Fruit fly (Drosophila melanogaster): ENCODE results near the gene CG7988.
A peak's percentile ranks its signal among the peaks of the same experiment; 100 is the strongest.

Gene CG7988

DNA sequence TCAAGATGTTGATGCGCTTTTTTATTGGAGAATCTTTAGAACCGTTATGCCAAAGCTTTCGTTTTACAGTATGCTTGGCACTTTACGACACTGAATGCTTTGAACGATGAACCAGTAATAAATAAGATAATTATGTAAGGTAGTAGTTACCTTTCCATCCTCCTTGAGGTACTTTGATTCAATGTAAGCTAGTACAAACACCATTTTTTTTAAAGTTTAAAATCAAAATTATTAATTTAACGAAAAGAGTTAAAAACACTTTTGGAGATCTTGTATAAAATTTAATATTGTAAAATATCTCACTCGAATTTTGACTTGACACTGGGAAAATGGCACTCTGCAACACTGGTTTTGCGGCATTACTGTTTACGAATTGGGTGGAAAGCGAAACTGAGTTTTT, 34.9 kb upstream of the CG7988 start, which contains the start of the genes Arp5 and CG7208 (continued):
- TF ChIP-seq CG1529 (GFP tag; optimal IDR thresholded peaks at IDR 0.05) (peak; percentile 47), Ptx1 (GFP tag; IDR thresholded peaks at IDR 0.05) (peak; percentile 62), Ets97D (GFP tag; optimal IDR thresholded peaks at IDR 0.05) (peak; percentile 70), ind (GFP tag; optimal IDR thresholded peaks at IDR 0.05) (peak; percentile 75), CG9727 (GFP tag; optimal IDR thresholded peaks at IDR 0.05) (peak; percentile 64), Abd-B (GFP tag; optimal IDR thresholded peaks at IDR 0.05) (peak; percentile 85), CG17568 (GFP tag; optimal IDR thresholded peaks at IDR 0.05) (no peak), lmd (GFP tag; IDR thresholded peaks at IDR 0.05) (peak; percentile 61; the same call in 1 of the 2 replicates), sim (GFP tag; IDR thresholded peaks at IDR 0.05) (no peak), CTCF (GFP tag; optimal IDR thresholded peaks at IDR 0.05) (peak; percentile 6), tup (GFP tag; optimal IDR thresholded peaks at IDR 0.05) (peak; percentile 2), CG6791 (GFP tag; IDR thresholded peaks at IDR 0.05; ENCODE audit: partially characterized antibody) (no peak), pb (GFP tag; optimal IDR thresholded peaks at IDR 0.05) (no peak), CG12155 (GFP tag; optimal IDR thresholded peaks at IDR 0.05) (peak; percentile 73), Fer3 (tag; optimal IDR thresholded peaks at IDR 0.05) (peak; percentile 77), btn (GFP tag; optimal IDR thresholded peaks at IDR 0.05) (no peak), CG9932 (GFP tag; IDR thresholded peaks at IDR 0.05) (peak; percentile 88), tna (GFP tag; IDR thresholded peaks at IDR 0.05; ENCODE audit: partially characterized antibody) (no peak), D19A (tag; optimal IDR thresholded peaks at IDR 0.05) (no peak), Bteb2 (GFP tag; optimal IDR thresholded peaks at IDR 0.05) (peak; percentile 72), en (GFP tag; optimal IDR thresholded peaks at IDR 0.05) (peak; percentile 0), HmgZ (tag; optimal IDR thresholded peaks at IDR 0.05) (peak; percentile 80), sob (GFP tag; IDR thresholded peaks at IDR 0.05) (peak; percentile 79), CG12236 (GFP tag; optimal IDR thresholded peaks at IDR 0.05) (no peak), CG8944 (GFP tag; optimal IDR thresholded peaks at IDR 0.05) (peak; percentile 13), Xrp1 (GFP tag; IDR thresholded peaks at IDR 0.05) (peak; percentile 67), CG31365 (tag; optimal IDR thresholded peaks at IDR 0.05) (no peak), CG17385 (GFP tag; optimal IDR thresholded peaks at IDR 0.05) (peak; percentile 63), ewg (GFP tag; optimal IDR thresholded peaks at IDR 0.05) (peak; percentile 48), Hmr (GFP tag; optimal IDR thresholded peaks at IDR 0.05) (peak; percentile 81), CG17359 (tag; optimal IDR thresholded peaks at IDR 0.05) (peak; percentile 74), Doc3 (GFP tag; IDR thresholded peaks at IDR 0.05; ENCODE audit: partially characterized antibody) (peak; percentile 37; the same call in 2 of the 3 replicates), wdn (GFP tag; IDR thresholded peaks at IDR 0.05) (peak; percentile 39; the same call in 1 of the 2 replicates), CG2116 (GFP tag; optimal IDR thresholded peaks at IDR 0.05) (peak; percentile 35), croc (GFP tag; conservative IDR thresholded peaks at IDR 0.05) (0 out of 3 replicates have a peak, but pooled peaks have one; percentile 19), CG16815 (GFP tag; optimal IDR thresholded peaks at IDR 0.05) (peak; percentile 55), CG7556 (GFP tag; optimal IDR thresholded peaks at IDR 0.05) (peak; percentile 60), odd (GFP tag; optimal IDR thresholded peaks at IDR 0.05) (no peak), NC2α (GFP tag; optimal IDR thresholded peaks at IDR 0.05) (peak; percentile 6), Gug (GFP tag; IDR thresholded peaks at IDR 0.05) (peak; percentile 50; the same call in 2 of the 4 replicates), cwo (GFP tag; optimal IDR thresholded peaks at IDR 0.05) (peak; percentile 42), CG12391 (tag; optimal IDR thresholded peaks at IDR 0.05) (peak; percentile 82), CG9215 (GFP tag; IDR thresholded peaks at IDR 0.05) (peak; percentile 69), sna (GFP tag; IDR thresholded peaks at IDR 0.05; ENCODE audit: partially characterized antibody) (peak; percentile 64; the same call in 1 of the 2 replicates), CG4854 (GFP tag; optimal IDR thresholded peaks at IDR 0.05) (peak; percentile 58), Usf (GFP tag; optimal IDR thresholded peaks at IDR 0.05) (peak; percentile 1), nom (GFP tag; optimal IDR thresholded peaks at IDR 0.05) (no peak), gcm (GFP tag; optimal IDR thresholded peaks at IDR 0.05) (no peak), CoRest (tag; optimal IDR thresholded peaks at IDR 0.05) (peak; percentile 86), CG8089 (GFP tag; optimal IDR thresholded peaks at IDR 0.05) (no peak), scrt (GFP tag; optimal IDR thresholded peaks at IDR 0.05) (peak; percentile 55)

All from whole organism, embryonic.